Worm (Caenorhabditis elegans) whole organism, early embryonic: ENCODE measurements around the gene Y53C12A.10.
A peak's percentile ranks its signal among the peaks of the same experiment; 100 is the strongest.

Source experiments
- B0310.2 ChIP-seq: sonication (generic microtip); optimal IDR thresholded peaks from 2 replicates; lab custom pipeline; 2016; ENCODE audit warnings: mild to moderate bottlenecking, missing genetic modification characterization, missing compliant biosample characterization
- F13C5.2 ChIP-seq: sonication (generic microtip); optimal IDR thresholded peaks from 2 replicates; lab custom pipeline; 2017; ENCODE audit warnings: mild to moderate bottlenecking, missing genetic modification characterization, inconsistent platforms, missing compliant biosample characterization
- aly-1 ChIP-seq: sonication (generic microtip); optimal IDR thresholded peaks from 2 replicates; lab custom pipeline; 2016; ENCODE audit warnings: missing genetic modification characterization, missing compliant biosample characterization
- ama-1 ChIP-seq: fragments of 150-350 bp; optimal IDR thresholded peaks from 2 replicates; lab custom pipeline; 2014
- ceh-13 ChIP-seq: fragments of 200-800 bp; sonication (Bioruptor generic); optimal IDR thresholded peaks from 2 replicates; lab custom pipeline; 2018; ENCODE audit warnings: mild to moderate bottlenecking, missing genetic modification characterization, missing compliant biosample characterization
- ceh-36 ChIP-seq: sonication (generic microtip); optimal IDR thresholded peaks from 2 replicates; lab custom pipeline; 2016; ENCODE audit warnings: missing genetic modification characterization, inconsistent platforms, missing compliant biosample characterization
- ets-7 ChIP-seq: sonication (generic microtip); optimal IDR thresholded peaks from 2 replicates; lab custom pipeline; 2016; ENCODE audit warnings: missing genotype, missing genetic modification characterization, missing compliant biosample characterization
- flt-1 ChIP-seq: fragments of 200-800 bp; sonication (Bioruptor generic); IDR thresholded peaks from 2 replicates; pipeline ENCODE4 v1.3.6; 2022; ENCODE audit warnings: missing genetic modification characterization, missing compliant biosample characterization
- hmbx-1 ChIP-seq: sonication (generic microtip); optimal IDR thresholded peaks from 2 replicates; lab custom pipeline; 2016; ENCODE audit warnings: mild to moderate bottlenecking, missing genetic modification characterization, missing compliant biosample characterization
- hmg-4 ChIP-seq: fragments of 200-800 bp; sonication (Bioruptor generic); optimal IDR thresholded peaks from 2 replicates; lab custom pipeline; 2018; ENCODE audit warnings: mild to moderate bottlenecking, missing genetic modification characterization, missing compliant biosample characterization
- hnd-1 ChIP-seq: sonication (generic microtip); optimal IDR thresholded peaks from 2 replicates; lab custom pipeline; 2016; ENCODE audit warnings: missing genetic modification characterization, missing compliant biosample characterization
- pes-1 ChIP-seq: fragments of 200-800 bp; sonication (Bioruptor generic); IDR thresholded peaks from 2 replicates; pipeline ENCODE4 v1.3.6; 2022; ENCODE audit warnings: missing genetic modification reagents, missing genetic modification characterization, missing compliant biosample characterization
- scrt-1 ChIP-seq: fragments of 200-800 bp; sonication (Bioruptor generic); IDR thresholded peaks from 2 replicates; pipeline ENCODE4 v1.3.6; 2022; ENCODE audit warnings: missing genetic modification characterization, missing compliant biosample characterization
- sea-1 ChIP-seq: fragments of 200-800 bp; sonication (Bioruptor generic); conservative IDR thresholded peaks from 2 replicates; pipeline ENCODE4 v1.3.6; 2022; ENCODE audit warnings: missing genetic modification characterization, missing compliant biosample characterization
- tbx-11 ChIP-seq: fragments of 200-800 bp; sonication (Bioruptor generic); IDR thresholded peaks from 2 replicates; pipeline ENCODE4 v1.3.6; 2022; ENCODE audit warnings: missing genetic modification characterization, missing compliant biosample characterization
- tbx-37 ChIP-seq: fragments of 200-800 bp; sonication (Bioruptor generic); conservative IDR thresholded peaks from 2 replicates; pipeline ENCODE4 v1.3.6; 2022; ENCODE audit warnings: missing genetic modification reagents, missing genetic modification characterization, missing compliant biosample characterization
- tra-4 ChIP-seq: sonication (generic microtip); optimal IDR thresholded peaks from 2 replicates; lab custom pipeline; 2017; ENCODE audit warnings: missing genetic modification characterization, missing compliant biosample characterization

Gene Y53C12A.10

ce11 chrII:9708835-9709299, 4.2 kb upstream of the Y53C12A.10 start, which contains the start of gene glt-5:
glt-5 (minus strand) TSS chrII:9708885.
- TF ChIP-seq hmg-4 (no peak), aly-1 (tag; lab: Kevin White, UChicago) (no peak), hnd-1 (tag; lab: Kevin White, UChicago) (no peak), B0310.2 (no peak), sea-1 (no peak), scrt-1 (GFP tag; lab: Robert Waterston, UW) (no peak), pes-1 (no peak), tbx-37 (no peak), ceh-36 (tag; lab: Kevin White, UChicago) (no peak), ceh-13 (GFP tag; lab: Kevin White, UChicago) (no peak), tbx-11 (GFP tag; lab: Robert Waterston, UW) (no peak), ets-7 (no peak), tra-4 (no peak), ama-1 (no peak), F13C5.2 (tag; lab: Kevin White, UChicago) (no peak), hmbx-1 (tag; lab: Kevin White, UChicago) (no peak), flt-1 (GFP tag; lab: Robert Waterston, UW) (no peak)

ce11 chrII:9706207-9706606, 1.6 kb upstream of the Y53C12A.10 start, which contains the start of gene Y53C12A.3:
Y53C12A.3 (minus strand) TSS chrII:9706240.
- peak; percentile 16 for TF ChIP-seq F13C5.2 (tag; lab: Kevin White, UChicago)
- TF ChIP-seq B0310.2: no peak
- TF ChIP-seq ets-7: no peak
- TF ChIP-seq ceh-36 (tag; lab: Kevin White, UChicago): no peak

ce11 chrII:9703601-9704000, 1.0 kb downstream of the Y53C12A.10 start, which contains the start of gene mop-25.2:
mop-25.2 (minus strand) TSS chrII:9703701.
- TF ChIP-seq ceh-13 (GFP tag; lab: Kevin White, UChicago): no peak
- TF ChIP-seq pes-1: no peak
- no peak for TF ChIP-seq flt-1 (GFP tag; lab: Robert Waterston, UW)
- TF ChIP-seq scrt-1 (GFP tag; lab: Robert Waterston, UW): no peak
- no peak for TF ChIP-seq tbx-11 (GFP tag; lab: Robert Waterston, UW)
- no peak for TF ChIP-seq ama-1
- TF ChIP-seq B0310.2: no peak
- no peak for TF ChIP-seq sea-1
- TF ChIP-seq tra-4: no peak
- TF ChIP-seq ceh-36 (tag; lab: Kevin White, UChicago): no peak
- no peak for TF ChIP-seq hnd-1 (tag; lab: Kevin White, UChicago)
- TF ChIP-seq F13C5.2 (tag; lab: Kevin White, UChicago): no peak
- TF ChIP-seq hmg-4: no peak
- TF ChIP-seq hmbx-1 (tag; lab: Kevin White, UChicago): no peak

- TF ChIP-seq tbx-11 (GFP tag; lab: Robert Waterston, UW) (no peak), aly-1 (tag; lab: Kevin White, UChicago) (no peak), ets-7 (no peak), hmbx-1 (tag; lab: Kevin White, UChicago) (no peak)
These were observed 4.3 kb downstream of the Y53C12A.10 start, which contains the start of the genes Y53C12A.8 and Y53C12A.7 for ce11 chrII:9700363-9700762. Y53C12A.8 (minus strand) TSS chrII:9700463. Y53C12A.7 (plus strand) TSS chrII:9700543.

ce11 chrII:9695942-9696341, 8.7 kb downstream of the Y53C12A.10 start:
- no peak for TF ChIP-seq sea-1
- TF ChIP-seq tra-4: no peak
- TF ChIP-seq flt-1 (GFP tag; lab: Robert Waterston, UW): no peak
- no peak for TF ChIP-seq F13C5.2 (tag; lab: Kevin White, UChicago)
- TF ChIP-seq tbx-37: no peak
- TF ChIP-seq ets-7: no peak
- no peak for TF ChIP-seq hmbx-1 (tag; lab: Kevin White, UChicago)
- no peak for TF ChIP-seq hnd-1 (tag; lab: Kevin White, UChicago)
- no peak for TF ChIP-seq hmg-4
- TF ChIP-seq tbx-11 (GFP tag; lab: Robert Waterston, UW): no peak
- no peak for TF ChIP-seq B0310.2
- no peak for TF ChIP-seq ceh-36 (tag; lab: Kevin White, UChicago)
- no peak for TF ChIP-seq aly-1 (tag; lab: Kevin White, UChicago)
- no peak for TF ChIP-seq scrt-1 (GFP tag; lab: Robert Waterston, UW)
- no peak for TF ChIP-seq ceh-13 (GFP tag; lab: Kevin White, UChicago)
- TF ChIP-seq pes-1: no peak

ce11 chrII:9691839-9692238, 12.8 kb downstream of the Y53C12A.10 start, which contains the start of gene nlp-11:
nlp-11 (minus strand) TSS chrII:9691939.
- TF ChIP-seq sea-1: no peak
- no peak for TF ChIP-seq flt-1 (GFP tag; lab: Robert Waterston, UW)

- no peak for TF ChIP-seq F13C5.2 (tag; lab: Kevin White, UChicago)
- no peak for TF ChIP-seq ceh-36 (tag; lab: Kevin White, UChicago)
- no peak for TF ChIP-seq ama-1
- TF ChIP-seq tbx-37: no peak
- TF ChIP-seq flt-1 (GFP tag; lab: Robert Waterston, UW): no peak
- TF ChIP-seq hnd-1 (tag; lab: Kevin White, UChicago): no peak
- no peak for TF ChIP-seq hmg-4
- no peak for TF ChIP-seq ceh-13 (GFP tag; lab: Kevin White, UChicago)
- no peak for TF ChIP-seq B0310.2
- TF ChIP-seq scrt-1 (GFP tag; lab: Robert Waterston, UW): no peak
- TF ChIP-seq pes-1: no peak
- TF ChIP-seq tra-4: no peak
- no peak for TF ChIP-seq hmbx-1 (tag; lab: Kevin White, UChicago)
These were observed 14.5 kb downstream of the Y53C12A.10 start for ce11 chrII:9690067-9690632.

ce11 chrII:9686663-9687193, 17.9 kb downstream of the Y53C12A.10 start, which contains the start of gene ZK1320.9:
ZK1320.9 (minus strand) TSS chrII:9686713.
- TF ChIP-seq ceh-13 (GFP tag; lab: Kevin White, UChicago): no peak
- TF ChIP-seq hmbx-1 (tag; lab: Kevin White, UChicago): no peak
- TF ChIP-seq tra-4: no peak
- no peak for TF ChIP-seq ama-1
- TF ChIP-seq ceh-36 (tag; lab: Kevin White, UChicago): no peak
- no peak for TF ChIP-seq pes-1
- no peak for TF ChIP-seq flt-1 (GFP tag; lab: Robert Waterston, UW)
- TF ChIP-seq scrt-1 (GFP tag; lab: Robert Waterston, UW): no peak
- TF ChIP-seq tbx-11 (GFP tag; lab: Robert Waterston, UW): no peak
- TF ChIP-seq F13C5.2 (tag; lab: Kevin White, UChicago): no peak
- no peak for TF ChIP-seq aly-1 (tag; lab: Kevin White, UChicago)
- no peak for TF ChIP-seq B0310.2
- no peak for TF ChIP-seq hnd-1 (tag; lab: Kevin White, UChicago)
- TF ChIP-seq tbx-37: no peak
- TF ChIP-seq sea-1: no peak
- no peak for TF ChIP-seq hmg-4
